Fruit fly (Drosophila melanogaster): ENCODE data around the gene CG34404.

dm6 chr3R:15342926-15343685 is 24.4 kb downstream of the CG34404 start, which contains the start of gene Nagk:
- TF ChIP-seq EcR (GFP tag; optimal IDR thresholded peaks at IDR 0.05) (peak; percentile 44), CG17806 (tag; optimal IDR thresholded peaks at IDR 0.05) (peak; percentile 21), D1 (tag; optimal IDR thresholded peaks at IDR 0.05) (no peak), Pif1B (GFP tag; optimal IDR thresholded peaks at IDR 0.05) (no peak)
